Fruit fly (Drosophila melanogaster): Measurements from ENCODE around the gene CG42353.
A peak's percentile ranks its signal among the peaks of the same experiment; 100 is the strongest.

CG42353 gene

dm6 chrX:16140603-16141002, 35.9 kb upstream of the CG42353 start (continued):
- TF ChIP-seq cg (GFP tag; optimal IDR thresholded peaks at IDR 0.05) (no peak), sens-2 (GFP tag; IDR thresholded peaks at IDR 0.05) (no peak), MESR4 (GFP tag; optimal IDR thresholded peaks at IDR 0.05) (no peak), pnt (GFP tag; optimal IDR thresholded peaks at IDR 0.05) (no peak), CG14667 (GFP tag; IDR thresholded peaks at IDR 0.05) (no peak), CG7745 (tag; optimal IDR thresholded peaks at IDR 0.05) (no peak), sr (GFP tag; IDR thresholded peaks at IDR 0.05) (no peak), BEAF-32 (GFP tag; optimal IDR thresholded peaks at IDR 0.05) (no peak), CG16815 (GFP tag; optimal IDR thresholded peaks at IDR 0.05) (peak; percentile 54), slou (GFP tag; optimal IDR thresholded peaks at IDR 0.05) (no peak), CG10654 (GFP tag; optimal IDR thresholded peaks at IDR 0.05) (peak; percentile 24), cas (GFP tag; IDR thresholded peaks at IDR 0.05) (no peak), Mrtf (GFP tag; IDR thresholded peaks at IDR 0.05) (no peak), HHEX (GFP tag; optimal IDR thresholded peaks at IDR 0.05) (peak; percentile 60), CG8765 (GFP tag; IDR thresholded peaks at IDR 0.05) (no peak), Bdp1 (GFP tag; optimal IDR thresholded peaks at IDR 0.05) (no peak), Elba2 (GFP tag; optimal IDR thresholded peaks at IDR 0.05) (no peak), Bgb (GFP tag; IDR thresholded peaks at IDR 0.05; ENCODE audit: partially characterized antibody) (no peak), CG3163 (GFP tag; optimal IDR thresholded peaks at IDR 0.05) (no peak), CTCF (GFP tag; optimal IDR thresholded peaks at IDR 0.05) (peak; percentile 6), sob (GFP tag; IDR thresholded peaks at IDR 0.05) (no peak), CG4328 (GFP tag; optimal IDR thresholded peaks at IDR 0.05) (peak; percentile 42), Jarid2 (GFP tag; optimal IDR thresholded peaks at IDR 0.05) (peak; percentile 36), repo (GFP tag; optimal IDR thresholded peaks at IDR 0.05) (no peak), CG12071 (GFP tag; optimal IDR thresholded peaks at IDR 0.05) (no peak), usp (GFP tag; optimal IDR thresholded peaks at IDR 0.05) (no peak), D19B (GFP tag; optimal IDR thresholded peaks at IDR 0.05) (peak; percentile 9), Dfd (GFP tag; optimal IDR thresholded peaks at IDR 0.05) (no peak), ase (GFP tag; IDR thresholded peaks at IDR 0.05) (no peak), ranshi (GFP tag; IDR thresholded peaks at IDR 0.05) (no peak), Taf1 (GFP tag; IDR thresholded peaks at IDR 0.05) (no peak), Myb (GFP tag; optimal IDR thresholded peaks at IDR 0.05) (no peak), grn (GFP tag; optimal IDR thresholded peaks at IDR 0.05) (no peak), CG11398 (GFP tag; optimal IDR thresholded peaks at IDR 0.05) (no peak), br (optimal IDR thresholded peaks at IDR 0.05) (no peak), HmgZ (tag; optimal IDR thresholded peaks at IDR 0.05) (no peak), dmrt99B (tag; optimal IDR thresholded peaks at IDR 0.05) (peak; percentile 84), corto (GFP tag; optimal IDR thresholded peaks at IDR 0.05) (no peak), sd (tag; optimal IDR thresholded peaks at IDR 0.05) (peak; percentile 9), CG6813 (GFP tag; optimal IDR thresholded peaks at IDR 0.05) (peak; percentile 32), tio (GFP tag; optimal IDR thresholded peaks at IDR 0.05) (no peak), NK7.1 (GFP tag; optimal IDR thresholded peaks at IDR 0.05) (peak; percentile 24), CG8290 (GFP tag; optimal IDR thresholded peaks at IDR 0.05) (peak; percentile 22), CG8290 (tag; optimal IDR thresholded peaks at IDR 0.05) (no peak), CG8478 (optimal IDR thresholded peaks at IDR 0.05) (no peak), cad (GFP tag; optimal IDR thresholded peaks at IDR 0.05) (no peak), CG13775 (GFP tag; optimal IDR thresholded peaks at IDR 0.05) (peak; percentile 73), HLH54F (GFP tag; optimal IDR thresholded peaks at IDR 0.05) (no peak), CG13287 (GFP tag; IDR thresholded peaks at IDR 0.05; ENCODE audit: partially characterized antibody) (no peak), CG8388 (GFP tag; optimal IDR thresholded peaks at IDR 0.05) (peak; percentile 76), emc (GFP tag; optimal IDR thresholded peaks at IDR 0.05) (no peak), bigmax (GFP tag; optimal IDR thresholded peaks at IDR 0.05) (no peak), bcd (GFP tag; optimal IDR thresholded peaks at IDR 0.05) (peak; percentile 76), Med (GFP tag) (peak; percentile 78)
